Worm (Caenorhabditis elegans) whole organism, L3 larva: Measurements from ENCODE around the gene oac-10.

Source experiments
- R02D3.7 ChIP-seq: fragments of 150-350 bp; optimal IDR thresholded peaks from 2 replicates; lab custom pipeline; 2014; ENCODE audit warnings: missing biosample characterization, missing genetic modification characterization
- ZK546.5 ChIP-seq: sonication (generic microtip); optimal IDR thresholded peaks from 2 replicates; lab custom pipeline; 2017; ENCODE audit warnings: missing biosample characterization, missing genetic modification characterization
- aly-2 ChIP-seq: fragments of 150-350 bp; optimal IDR thresholded peaks from 2 replicates; lab custom pipeline; 2014; ENCODE audit warnings: missing biosample characterization, missing genetic modification characterization
- ama-1 ChIP-seq: fragments of 150-350 bp; optimal IDR thresholded peaks from 2 replicates; lab custom pipeline; 2018
- ceh-16 ChIP-seq: sonication (generic microtip); optimal IDR thresholded peaks from 2 replicates; lab custom pipeline; 2017; ENCODE audit warnings: missing biosample characterization, missing genetic modification characterization
- ceh-28 ChIP-seq: fragments of 150-350 bp; optimal IDR thresholded peaks from 2 replicates; lab custom pipeline; 2014; ENCODE audit warnings: missing biosample characterization, missing genetic modification reagents, missing genetic modification characterization
- daf-12 ChIP-seq: fragments of 150-350 bp; optimal IDR thresholded peaks from 2 replicates; lab custom pipeline; 2014; ENCODE audit warnings: missing biosample characterization, missing genetic modification reagents, missing genetic modification characterization
- egl-27 ChIP-seq: sonication (generic microtip); optimal IDR thresholded peaks from 4 replicates; lab custom pipeline; 2017; ENCODE audit warnings: missing biosample characterization, missing genetic modification reagents, missing genetic modification characterization
- egl-5 ChIP-seq: fragments of 150-350 bp; optimal IDR thresholded peaks from 2 replicates; lab custom pipeline; 2017; ENCODE audit warnings: missing biosample characterization, missing genetic modification reagents, missing genetic modification characterization, inconsistent platforms
- elt-1 ChIP-seq: fragments of 150-350 bp; optimal IDR thresholded peaks from 2 replicates; lab custom pipeline; 2014; ENCODE audit warnings: missing biosample characterization, missing genetic modification characterization
- elt-2 ChIP-seq: sonication (generic microtip); optimal IDR thresholded peaks from 2 replicates; lab custom pipeline; 2016; ENCODE audit warnings: missing genetic modification reagents, mild to moderate bottlenecking, missing genetic modification characterization, missing compliant biosample characterization
- elt-3 ChIP-seq, 3 experiments: fragments of 150-350 bp in 1 of 3; sonication (generic microtip) in 2 of 3; optimal IDR thresholded peaks; 2 replicates in 2 of 3; 4 replicates in 1 of 3; lab custom pipeline; 2014 to 2017; ENCODE audit warnings: missing biosample characterization in 3 of 3, missing genetic modification characterization in 3 of 3
- eor-1 ChIP-seq, 2 experiments: fragments of 150-350 bp; optimal IDR thresholded peaks; 2 replicates each; lab custom pipeline; 2014 to 2018; ENCODE audit warnings: missing biosample characterization in 2 of 2, missing genetic modification characterization in 2 of 2
- fkh-10 ChIP-seq: sonication (generic microtip); optimal IDR thresholded peaks from 2 replicates; lab custom pipeline; 2017; ENCODE audit warnings: missing biosample characterization, missing genetic modification reagents, missing genetic modification characterization
- fkh-2 ChIP-seq: fragments of 150-350 bp; optimal IDR thresholded peaks from 2 replicates; lab custom pipeline; 2014; ENCODE audit warnings: missing biosample characterization, missing genetic modification reagents, missing genetic modification characterization
- fos-1 ChIP-seq: fragments of 150-350 bp; optimal IDR thresholded peaks from 2 replicates; lab custom pipeline; 2014; ENCODE audit warnings: missing biosample characterization, missing genetic modification characterization
- jun-1 ChIP-seq: fragments of 150-350 bp; optimal IDR thresholded peaks from 2 replicates; lab custom pipeline; 2014; ENCODE audit warnings: missing biosample characterization, missing genetic modification reagents, missing genetic modification characterization
- lin-39 ChIP-seq: fragments of 150-350 bp; optimal IDR thresholded peaks from 2 replicates; lab custom pipeline; 2018; ENCODE audit warnings: missing biosample characterization, missing genetic modification reagents, missing genetic modification characterization
- mdl-1 ChIP-seq: fragments of 150-350 bp; optimal IDR thresholded peaks from 2 replicates; lab custom pipeline; 2014; ENCODE audit warnings: missing biosample characterization, missing genetic modification characterization
- mml-1 ChIP-seq: fragments of 150-350 bp; sonication (generic microtip); optimal IDR thresholded peaks from 3 replicates; lab custom pipeline; 2014; ENCODE audit warnings: missing biosample characterization, missing genetic modification characterization
- nfya-1 ChIP-seq: sonication (generic microtip); optimal IDR thresholded peaks from 2 replicates; lab custom pipeline; 2017; ENCODE audit warnings: missing genetic modification characterization, mild to moderate bottlenecking, missing compliant biosample characterization, antibody characterized with exemption, moderate library complexity; ENCODE audit not compliant: insufficient read depth
- nhr-12 ChIP-seq: fragments of 150-350 bp; optimal IDR thresholded peaks from 2 replicates; lab custom pipeline; 2014; ENCODE audit warnings: missing biosample characterization, missing genetic modification characterization
- nhr-23 ChIP-seq: fragments of 150-350 bp; optimal IDR thresholded peaks from 2 replicates; lab custom pipeline; 2014; ENCODE audit warnings: missing biosample characterization, missing genetic modification reagents, missing genetic modification characterization
- nhr-237 ChIP-seq: fragments of 150-350 bp; optimal IDR thresholded peaks from 2 replicates; lab custom pipeline; 2014; ENCODE audit warnings: missing biosample characterization, missing genetic modification characterization
- nhr-28 ChIP-seq: fragments of 150-350 bp; optimal IDR thresholded peaks from 2 replicates; lab custom pipeline; 2014; ENCODE audit warnings: missing biosample characterization, missing genetic modification characterization
- nhr-43 ChIP-seq: sonication (generic microtip); optimal IDR thresholded peaks from 2 replicates; lab custom pipeline; 2016; ENCODE audit warnings: mild to moderate bottlenecking, missing genetic modification characterization, missing compliant biosample characterization; ENCODE audit not compliant: poor library complexity, severe bottlenecking
- nhr-77 ChIP-seq: fragments of 150-350 bp; optimal IDR thresholded peaks from 2 replicates; lab custom pipeline; 2014; ENCODE audit warnings: missing biosample characterization, missing genetic modification characterization
- pha-4 ChIP-seq: fragments of 150-350 bp; optimal IDR thresholded peaks from 2 replicates; lab custom pipeline; 2014; ENCODE audit warnings: missing biosample characterization, missing genetic modification reagents, missing genetic modification characterization
- pqm-1 ChIP-seq: fragments of 150-350 bp; optimal IDR thresholded peaks from 2 replicates; lab custom pipeline; 2017; ENCODE audit warnings: missing biosample characterization, missing genetic modification characterization, inconsistent platforms
- skn-1 ChIP-seq: fragments of 150-350 bp; optimal IDR thresholded peaks from 2 replicates; lab custom pipeline; 2014; ENCODE audit warnings: missing biosample characterization, missing genetic modification characterization
- snpc-4 ChIP-seq: fragments of 150-350 bp; optimal IDR thresholded peaks from 2 replicates; lab custom pipeline; 2014; ENCODE audit warnings: missing biosample characterization, missing genetic modification characterization
- tbx-2 ChIP-seq: sonication (generic microtip); optimal IDR thresholded peaks from 2 replicates; lab custom pipeline; 2016; ENCODE audit warnings: mild to moderate bottlenecking, missing genetic modification characterization, missing compliant biosample characterization
- unc-39 ChIP-seq: sonication (generic microtip); optimal IDR thresholded peaks from 4 replicates; lab custom pipeline; 2017; ENCODE audit warnings: missing biosample characterization, missing genetic modification characterization
- unc-62 ChIP-seq: fragments of 150-350 bp; sonication (generic microtip); optimal IDR thresholded peaks from 4 replicates; lab custom pipeline; 2014; ENCODE audit warnings: missing biosample characterization, missing genetic modification reagents, missing genetic modification characterization
- ztf-11 ChIP-seq: fragments of 150-350 bp; optimal IDR thresholded peaks from 2 replicates; lab custom pipeline; 2014; ENCODE audit warnings: missing biosample characterization, missing genetic modification characterization

The oac-10 gene

DNA sequence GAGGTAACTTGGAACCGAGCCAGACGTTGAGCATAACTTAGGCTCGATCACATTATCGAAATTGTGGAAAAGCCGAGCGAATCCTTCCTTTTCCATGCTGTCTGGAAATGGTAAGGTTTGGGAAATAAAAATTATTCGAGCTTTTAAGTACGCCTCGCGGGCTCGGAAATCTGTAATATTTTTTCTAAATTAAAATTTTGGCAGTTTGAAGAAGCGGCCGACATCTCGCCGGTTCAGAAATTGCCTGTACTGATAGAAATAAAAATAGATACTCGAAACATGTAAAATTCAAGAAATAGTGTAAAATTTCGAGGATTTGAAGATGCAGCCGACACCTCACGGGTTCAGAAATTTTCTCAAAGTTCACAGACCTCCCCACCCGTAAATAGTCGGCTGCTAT, 41.0 kb downstream of the oac-10 start, which contains the start of gene bcmo-2:
Gene bcmo-2, minus strand, starts transcription at position 101 of the 400 bp plus-strand sequence.
- TF ChIP-seq pqm-1 (no peak), egl-5 (no peak), mml-1 (no peak), nhr-23 (tag; lab: Kevin White, UChicago) (no peak), egl-27 (tag; lab: Kevin White, UChicago) (no peak), fkh-10 (no peak), nhr-237 (no peak), fos-1 (tag; lab: Kevin White, UChicago) (no peak), ceh-16 (tag; lab: Kevin White, UChicago) (no peak), R02D3.7 (tag; lab: Kevin White, UChicago) (no peak), skn-1 (tag; lab: Kevin White, UChicago) (no peak), elt-1 (no peak), nhr-28 (no peak), ZK546.5 (tag; lab: Kevin White, UChicago) (no peak), jun-1 (tag; lab: Kevin White, UChicago) (no peak), ztf-11 (tag; lab: Kevin White, UChicago) (no peak), daf-12 (tag; lab: Kevin White, UChicago) (no peak)

DNA sequence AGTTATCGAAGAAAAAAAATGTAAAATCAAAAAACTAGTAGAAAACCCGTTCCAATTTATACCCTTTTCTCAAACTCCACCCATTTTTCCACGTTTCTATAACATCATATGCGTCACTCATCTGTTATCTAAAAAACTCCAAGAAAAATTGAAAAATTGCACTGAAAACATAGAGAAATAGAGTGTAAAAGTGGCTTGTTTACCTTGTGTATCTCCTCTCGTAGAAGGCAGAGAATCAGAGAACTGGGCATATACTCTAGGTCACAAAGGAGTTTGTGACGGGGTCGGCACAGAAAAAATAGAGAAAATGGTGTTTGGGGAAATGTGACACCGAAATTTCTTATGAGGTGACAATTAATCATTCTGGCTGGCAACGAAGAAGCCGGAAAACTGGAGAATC, 41.6 kb downstream of the oac-10 start:
- TF ChIP-seq mdl-1 (no peak), fkh-10 (no peak), ceh-28 (tag; lab: Kevin White, UChicago) (peak; percentile 30), unc-62 (GFP tag; lab: Kevin White, UChicago) (no peak), pqm-1 (peak; percentile 58), snpc-4 (tag; lab: Kevin White, UChicago) (peak; percentile 43), lin-39 (tag; lab: Kevin White, UChicago) (no peak), eor-1 (tag; optimal IDR thresholded peaks at IDR 0.05; lab: Kevin White, UChicago) (no peak), elt-2 (peak; percentile 86), fkh-2 (tag; lab: Kevin White, UChicago) (no peak), pha-4 (tag; lab: Kevin White, UChicago) (peak; percentile 89), jun-1 (tag; lab: Kevin White, UChicago) (peak; percentile 29)

DNA sequence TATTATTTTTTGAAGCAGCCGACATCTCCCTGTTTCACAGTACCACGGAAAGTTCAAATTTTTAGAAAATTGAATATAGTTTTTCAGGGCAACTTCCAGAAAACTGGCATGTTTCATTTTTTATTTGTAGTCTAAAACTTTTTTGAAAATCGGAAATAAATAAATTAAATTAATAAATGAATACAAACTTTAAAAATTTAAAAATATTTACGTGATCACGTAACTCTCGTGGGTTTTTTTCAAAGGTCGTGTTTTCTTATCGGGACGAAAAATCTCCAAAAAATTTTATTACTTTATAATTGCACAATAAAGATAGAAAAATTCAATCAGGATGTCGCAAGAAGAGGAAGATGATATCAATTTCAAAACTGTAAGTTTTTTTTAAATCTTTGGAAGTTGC, 42.0 kb downstream of the oac-10 start, which contains the start of gene F53C3.1:
Gene F53C3.1, plus strand, starts transcription at position 301 of the 400 bp plus-strand sequence.
- TF ChIP-seq nhr-77 (no peak), nfya-1 (tag; lab: Kevin White, UChicago) (no peak), mml-1 (no peak)

DNA sequence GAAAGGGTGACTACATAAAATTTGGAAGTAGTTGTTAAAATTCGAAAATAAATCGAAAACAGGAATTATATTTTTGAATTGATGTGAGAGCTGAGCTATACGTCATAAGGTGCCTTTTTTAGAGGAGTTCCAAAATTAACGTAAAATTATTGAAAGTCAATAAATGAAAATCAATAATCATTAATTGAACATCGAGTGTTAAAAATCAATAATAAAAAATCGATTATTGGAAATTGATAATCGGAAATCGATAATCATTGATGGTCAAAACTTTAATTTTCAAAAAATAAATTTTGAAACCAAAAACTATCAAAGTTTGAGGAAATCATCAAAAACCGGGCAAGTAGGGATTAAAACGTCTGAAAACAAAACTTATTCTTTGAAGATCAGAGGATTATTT, 44.0 kb downstream of the oac-10 start:
- TF ChIP-seq ceh-28 (tag; lab: Kevin White, UChicago) (peak; percentile 83), fos-1 (tag; lab: Kevin White, UChicago) (no peak), pha-4 (tag; lab: Kevin White, UChicago) (no peak)

DNA sequence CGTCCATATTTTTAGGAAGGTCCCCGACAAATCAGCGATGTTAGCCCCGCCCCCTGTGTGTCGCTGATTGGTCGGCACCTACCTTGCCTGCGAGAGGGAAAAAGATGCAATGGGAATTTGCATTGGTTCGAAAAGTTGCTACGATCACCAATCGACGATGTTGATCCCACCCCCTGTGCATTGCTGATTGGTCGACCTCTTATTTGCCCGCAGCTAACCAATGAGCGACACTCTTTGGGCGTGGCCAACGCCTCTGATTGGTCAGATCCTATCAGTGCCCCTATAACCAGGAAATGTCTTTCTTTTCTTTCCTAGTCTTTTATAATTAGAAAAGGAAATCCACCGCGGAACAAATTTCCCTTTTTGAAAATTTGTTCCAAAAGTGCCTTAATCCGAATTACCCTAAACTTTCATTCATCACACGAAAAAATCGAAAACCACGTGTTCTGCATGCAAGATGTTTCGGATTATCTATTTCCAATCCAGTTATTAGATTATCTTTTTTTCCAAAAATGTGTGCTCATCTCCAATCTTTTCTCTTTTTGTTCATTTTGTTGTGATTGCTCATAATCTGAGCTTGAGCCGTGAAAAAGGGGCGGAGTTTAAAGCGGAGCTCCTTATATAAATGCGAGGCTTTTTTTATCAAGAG, 48.4 kb downstream of the oac-10 start:
- TF ChIP-seq ama-1 (lab: Kevin White, UChicago) (no peak), nhr-12 (tag; lab: Kevin White, UChicago) (no peak), nhr-23 (tag; lab: Kevin White, UChicago) (no peak), ceh-16 (tag; lab: Kevin White, UChicago) (no peak), nfya-1 (tag; lab: Kevin White, UChicago) (peak; percentile 90), ceh-28 (tag; lab: Kevin White, UChicago) (no peak)

DNA sequence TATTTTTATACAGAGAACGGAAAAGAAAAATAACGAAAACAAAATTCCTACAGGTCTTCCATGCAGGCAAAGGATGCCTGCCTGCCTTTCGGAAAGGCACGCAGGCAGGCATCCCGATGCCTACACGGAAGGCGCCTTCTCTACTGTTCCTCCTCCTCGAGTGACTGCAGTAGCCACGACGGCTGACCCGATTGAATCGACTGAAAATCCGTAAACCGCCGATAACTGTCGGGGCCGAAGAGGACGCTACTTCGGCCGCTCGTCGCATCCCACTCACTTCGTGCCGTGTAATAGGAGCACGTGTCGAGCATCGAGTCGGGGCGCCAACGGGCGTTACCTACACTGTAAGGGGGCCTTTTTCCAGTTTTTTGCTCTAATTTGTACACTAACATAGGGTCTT, 50.9 kb downstream of the oac-10 start:
- TF ChIP-seq nfya-1 (tag; lab: Kevin White, UChicago) (no peak), nhr-43 (tag; lab: Kevin White, UChicago) (no peak), elt-3 (tag; optimal IDR thresholded peaks at IDR 0.05; lab: Kevin White, UChicago) (no peak), nhr-237 (no peak), elt-1 (no peak), fos-1 (tag; lab: Kevin White, UChicago) (no peak), eor-1 (tag; optimal IDR thresholded peaks at IDR 0.05; lab: Kevin White, UChicago) (no peak), tbx-2 (tag; lab: Kevin White, UChicago) (no peak), aly-2 (tag; lab: Kevin White, UChicago) (no peak), unc-39 (tag; lab: Kevin White, UChicago) (no peak)
